Fruit fly (Drosophila melanogaster) S2 (cell line): ENCODE data around the gene CG32811.

Experiments used
- CG8478 ChIP-seq: fragments of >200 bp; optimal IDR thresholded peaks from 2 replicates; lab custom pipeline; 2018
- CTCF ChIP-seq, 2 experiments: fragments of >200 bp; optimal IDR thresholded peaks; 2 replicates each; lab custom pipeline; 2018

dm6 chrX:1288924-1289608 lies 9.1 kb downstream of the CG32811 start:
- TF ChIP-seq CG8478 (lab: Kevin White, UChicago) (no peak), CTCF (optimal IDR thresholded peaks at IDR 0.05; lab: Kevin White, UChicago) (peak; percentile 16)
